Worm (Caenorhabditis elegans) whole organism, late embryonic: ENCODE measurements around the gene F58G1.8.

Source experiments
- ceh-9 ChIP-seq: sonication (generic microtip); optimal IDR thresholded peaks from 2 replicates; lab custom pipeline; 2016; ENCODE audit warnings: mild to moderate bottlenecking, missing genetic modification characterization, inconsistent platforms, missing compliant biosample characterization
- elt-2 ChIP-seq: sonication (generic microtip); optimal IDR thresholded peaks from 2 replicates; lab custom pipeline; 2016; ENCODE audit warnings: missing genetic modification reagents, missing genetic modification characterization, missing compliant biosample characterization
- hlh-30 ChIP-seq: sonication (generic microtip); optimal IDR thresholded peaks from 2 replicates; lab custom pipeline; 2017; ENCODE audit warnings: antibody characterized with exemption, missing genetic modification characterization, missing compliant biosample characterization; ENCODE audit not compliant: insufficient read depth
- madf-2 ChIP-seq: sonication (generic microtip); optimal IDR thresholded peaks from 2 replicates; lab custom pipeline; 2017; ENCODE audit warnings: missing genetic modification characterization, missing compliant biosample characterization
- nhr-11 ChIP-seq: fragments of 150-350 bp; optimal IDR thresholded peaks from 2 replicates; lab custom pipeline; 2014; ENCODE audit warnings: missing biosample characterization, missing genetic modification characterization
- pha-4 ChIP-seq: fragments of 150-350 bp; optimal IDR thresholded peaks from 2 replicates; lab custom pipeline; 2018; ENCODE audit warnings: missing biosample characterization, missing genetic modification reagents, missing genetic modification characterization
- pqm-1 ChIP-seq: sonication (generic microtip); optimal IDR thresholded peaks from 2 replicates; lab custom pipeline; 2016; ENCODE audit warnings: missing genetic modification characterization, missing compliant biosample characterization
- tbx-7 ChIP-seq: sonication (generic microtip); optimal IDR thresholded peaks from 2 replicates; lab custom pipeline; 2016; ENCODE audit warnings: missing genotype, missing genetic modification characterization, missing compliant biosample characterization

- TF ChIP-seq pqm-1 (no peak), hlh-30 (no peak), nhr-11 (tag; lab: Kevin White, UChicago) (no peak), tbx-7 (tag; lab: Kevin White, UChicago) (no peak), madf-2 (tag; lab: Kevin White, UChicago) (no peak), pha-4 (tag; lab: Kevin White, UChicago) (no peak), ceh-9 (tag; lab: Kevin White, UChicago) (no peak), elt-2 (tag; lab: Kevin White, UChicago) (no peak)
Observed at ce11 chrII:12908779-12909178, 16.7 kb downstream of the F58G1.8 start, which contains the start of gene ddn-2.
